Worm (Caenorhabditis elegans) whole organism, L2 larva: ENCODE data around the gene C28D4.7.

Source experiments
- C34F6.9 ChIP-seq: fragments of 150-350 bp; optimal IDR thresholded peaks from 2 replicates; lab custom pipeline; 2014; ENCODE audit warnings: missing biosample characterization, missing genetic modification characterization
- F13H6.1 ChIP-seq: sonication (generic microtip); optimal IDR thresholded peaks from 2 replicates; lab custom pipeline; 2016; ENCODE audit warnings: missing genetic modification characterization, missing compliant biosample characterization
- R02D3.7 ChIP-seq: fragments of 150-350 bp; optimal IDR thresholded peaks from 2 replicates; lab custom pipeline; 2014; ENCODE audit warnings: missing biosample characterization, missing genetic modification characterization
- Y55F3AM.14 ChIP-seq: fragments of 200-800 bp; sonication (Bioruptor generic); optimal IDR thresholded peaks from 2 replicates; lab custom pipeline; 2018; ENCODE audit warnings: mild to moderate bottlenecking, missing genetic modification characterization, missing compliant biosample characterization
- alr-1 ChIP-seq: fragments of 150-350 bp; optimal IDR thresholded peaks from 2 replicates; lab custom pipeline; 2014; ENCODE audit warnings: missing biosample characterization, missing genetic modification characterization
- aly-2 ChIP-seq: fragments of 150-350 bp; optimal IDR thresholded peaks from 2 replicates; lab custom pipeline; 2014; ENCODE audit warnings: missing biosample characterization, missing genetic modification characterization
- blmp-1 ChIP-seq: sonication (generic microtip); optimal IDR thresholded peaks from 2 replicates; lab custom pipeline; 2017; ENCODE audit warnings: missing genetic modification characterization, mild to moderate bottlenecking, missing compliant biosample characterization, antibody characterized with exemption, moderate library complexity; ENCODE audit not compliant: insufficient read depth
- ceh-16 ChIP-seq: fragments of 150-350 bp; optimal IDR thresholded peaks from 2 replicates; lab custom pipeline; 2014; ENCODE audit warnings: missing biosample characterization, missing genetic modification characterization
- crh-2 ChIP-seq: sonication (generic microtip); optimal IDR thresholded peaks from 2 replicates; lab custom pipeline; 2017; ENCODE audit warnings: missing biosample characterization, missing genetic modification characterization
- egl-27 ChIP-seq: sonication (generic microtip); optimal IDR thresholded peaks from 3 replicates; lab custom pipeline; 2017; ENCODE audit warnings: missing biosample characterization, missing genetic modification reagents, missing genetic modification characterization
- elt-3 ChIP-seq: sonication (generic microtip); optimal IDR thresholded peaks from 2 replicates; lab custom pipeline; 2017; ENCODE audit warnings: missing biosample characterization, missing genetic modification characterization
- fos-1 ChIP-seq: fragments of 150-350 bp; optimal IDR thresholded peaks from 2 replicates; lab custom pipeline; 2014; ENCODE audit warnings: missing biosample characterization, missing genetic modification characterization
- gmeb-1 ChIP-seq: fragments of 150-350 bp; optimal IDR thresholded peaks from 2 replicates; lab custom pipeline; 2014; ENCODE audit warnings: missing biosample characterization, missing genetic modification characterization
- lin-13 ChIP-seq: fragments of 150-350 bp; optimal IDR thresholded peaks from 2 replicates; lab custom pipeline; 2014; ENCODE audit warnings: missing biosample characterization, missing genetic modification reagents, missing genetic modification characterization
- lsy-2 ChIP-seq, 2 experiments: fragments of 150-350 bp in 1 of 2; sonication (generic microtip) in 1 of 2; optimal IDR thresholded peaks; 2 replicates each; lab custom pipeline; 2014 to 2017; ENCODE audit warnings: missing biosample characterization in 2 of 2, missing genetic modification characterization in 2 of 2
- mab-5 ChIP-seq: fragments of 150-350 bp; optimal IDR thresholded peaks from 2 replicates; lab custom pipeline; 2014; ENCODE audit warnings: missing biosample characterization, missing genetic modification characterization
- mdl-1 ChIP-seq, 2 experiments: fragments of 150-350 bp in 1 of 2; sonication (generic microtip) in 1 of 2; optimal IDR thresholded peaks; 2 replicates each; lab custom pipeline; 2017; ENCODE audit warnings: missing biosample characterization in 2 of 2, missing genetic modification characterization in 2 of 2
- nhr-11 ChIP-seq: fragments of 150-350 bp; optimal IDR thresholded peaks from 2 replicates; lab custom pipeline; 2014; ENCODE audit warnings: missing biosample characterization, missing genetic modification characterization
- nhr-12 ChIP-seq: fragments of 150-350 bp; optimal IDR thresholded peaks from 2 replicates; lab custom pipeline; 2014; ENCODE audit warnings: missing biosample characterization, missing genetic modification characterization
- nhr-129 ChIP-seq: fragments of 150-350 bp; optimal IDR thresholded peaks from 2 replicates; lab custom pipeline; 2014; ENCODE audit warnings: missing biosample characterization, missing genetic modification characterization
- nhr-21 ChIP-seq: fragments of 150-350 bp; optimal IDR thresholded peaks from 2 replicates; lab custom pipeline; 2014; ENCODE audit warnings: missing biosample characterization, missing genetic modification characterization
- nhr-23 ChIP-seq: fragments of 150-350 bp; optimal IDR thresholded peaks from 2 replicates; lab custom pipeline; 2014; ENCODE audit warnings: missing biosample characterization, missing genetic modification reagents, missing genetic modification characterization
- nhr-237 ChIP-seq: fragments of 150-350 bp; optimal IDR thresholded peaks from 2 replicates; lab custom pipeline; 2014; ENCODE audit warnings: missing biosample characterization, missing genetic modification characterization
- nhr-25 ChIP-seq: fragments of 150-350 bp; sonication (generic microtip); optimal IDR thresholded peaks from 3 replicates; lab custom pipeline; 2014; ENCODE audit warnings: missing biosample characterization, missing genetic modification characterization
- nhr-77 ChIP-seq: fragments of 150-350 bp; optimal IDR thresholded peaks from 2 replicates; lab custom pipeline; 2014; ENCODE audit warnings: missing biosample characterization, missing genetic modification characterization
- peb-1 ChIP-seq: fragments of 150-350 bp; optimal IDR thresholded peaks from 2 replicates; lab custom pipeline; 2014; ENCODE audit warnings: missing biosample characterization, missing genetic modification characterization
- skn-1 ChIP-seq: sonication (generic microtip); optimal IDR thresholded peaks from 2 replicates; lab custom pipeline; 2017; ENCODE audit warnings: missing biosample characterization, missing genetic modification characterization
- sma-3 ChIP-seq: sonication (generic microtip); optimal IDR thresholded peaks from 2 replicates; lab custom pipeline; 2016; ENCODE audit warnings: missing genetic modification reagents, missing genetic modification characterization, missing compliant biosample characterization
- sma-9 ChIP-seq, 2 experiments: fragments of 150-350 bp in 1 of 2; sonication (generic microtip) in 1 of 2; optimal IDR thresholded peaks; 2 replicates each; lab custom pipeline; 2014 to 2016; ENCODE audit warnings: missing genetic modification characterization in 2 of 2, mild to moderate bottlenecking in 1 of 2, missing biosample characterization in 1 of 2, missing compliant biosample characterization in 1 of 2, missing genetic modification reagents in 1 of 2, moderate library complexity in 1 of 2
- unc-55 ChIP-seq: fragments of 150-350 bp; sonication (generic microtip); optimal IDR thresholded peaks from 3 replicates; lab custom pipeline; 2014; ENCODE audit warnings: missing biosample characterization, missing genetic modification reagents, missing genetic modification characterization
- unc-62 ChIP-seq: fragments of 150-350 bp; optimal IDR thresholded peaks from 2 replicates; lab custom pipeline; 2014; ENCODE audit warnings: missing biosample characterization, missing genetic modification reagents, missing genetic modification characterization
- zag-1 ChIP-seq: fragments of 150-350 bp; optimal IDR thresholded peaks from 2 replicates; lab custom pipeline; 2014; ENCODE audit warnings: missing biosample characterization, missing genetic modification characterization
- ztf-1 ChIP-seq: fragments of 200-800 bp; sonication (Bioruptor generic); conservative IDR thresholded peaks from 2 replicates; pipeline ENCODE4 v1.3.6; 2022; ENCODE audit warnings: missing genetic modification characterization, missing compliant biosample characterization
- ztf-4 ChIP-seq: fragments of 150-350 bp; optimal IDR thresholded peaks from 2 replicates; lab custom pipeline; 2014; ENCODE audit warnings: missing biosample characterization, missing genetic modification characterization

The C28D4.7 gene

DNA sequence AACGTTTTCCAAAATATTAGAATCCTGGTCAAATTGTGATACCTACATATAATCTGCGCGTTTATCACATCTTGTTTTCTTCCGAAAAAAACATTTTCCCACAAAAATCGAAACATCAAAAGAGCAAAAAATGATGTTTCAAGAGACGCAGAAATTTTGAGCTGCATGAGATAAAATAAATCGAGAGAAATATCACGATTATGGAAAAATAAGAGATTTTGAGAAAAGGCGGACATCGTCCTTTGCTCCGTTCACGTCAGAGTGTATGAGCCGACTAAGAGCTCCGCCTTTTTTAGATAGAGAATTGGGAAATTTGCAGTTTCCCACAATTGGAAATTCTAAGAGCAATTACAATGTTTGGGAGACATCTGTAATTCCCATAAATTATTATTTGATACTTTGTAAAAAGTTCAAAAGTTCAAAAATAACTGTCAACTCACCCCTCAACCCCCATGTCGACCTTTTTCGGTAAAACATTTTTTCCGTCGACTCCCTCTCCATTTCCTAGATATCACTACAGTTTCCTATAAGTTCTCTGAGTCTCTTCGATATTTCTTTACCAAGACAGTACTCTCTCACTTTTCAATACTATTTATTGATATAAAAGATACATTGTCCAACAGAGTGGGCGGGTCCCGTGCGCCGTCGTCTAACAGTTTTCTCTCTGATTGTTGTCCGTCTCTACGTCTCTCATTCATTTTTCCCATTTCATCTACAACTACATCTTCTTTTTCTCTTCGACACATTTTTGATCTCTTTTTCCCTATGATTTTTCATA, 13.9 kb upstream of the C28D4.7 start:
- TF ChIP-seq nhr-129 (peak; percentile 1), nhr-25 (tag; lab: Kevin White, UChicago) (peak; percentile 69), F13H6.1 (peak; percentile 27), nhr-21 (tag; lab: Kevin White, UChicago) (peak; percentile 53), Y55F3AM.14 (GFP tag; lab: Kevin White, UChicago) (no peak), nhr-237 (tag; lab: Kevin White, UChicago) (no peak), fos-1 (tag; lab: Kevin White, UChicago) (peak; percentile 73), gmeb-1 (tag; lab: Kevin White, UChicago) (peak; percentile 55), blmp-1 (peak; percentile 51), aly-2 (tag; lab: Kevin White, UChicago) (no peak), sma-3 (GFP tag; lab: Kevin White, UChicago) (peak; percentile 60), crh-2 (peak; percentile 62), lsy-2 (tag; optimal IDR thresholded peaks at IDR 0.05; lab: Kevin White, UChicago) (no peak), unc-55 (GFP tag; lab: Kevin White, UChicago) (no peak), sma-9 (GFP tag; optimal IDR thresholded peaks at IDR 0.05; lab: Kevin White, UChicago) (peak; percentile 59), sma-9 (tag; optimal IDR thresholded peaks at IDR 0.05; lab: Kevin White, UChicago) (no peak), elt-3 (tag; lab: Kevin White, UChicago) (no peak)

- TF ChIP-seq nhr-11 (tag; lab: Kevin White, UChicago) (no peak), nhr-237 (tag; lab: Kevin White, UChicago) (no peak), nhr-12 (tag; lab: Kevin White, UChicago) (no peak)
Observed at ce11 chrIV:9755713-9756112, 12.8 kb upstream of the C28D4.7 start.

DNA sequence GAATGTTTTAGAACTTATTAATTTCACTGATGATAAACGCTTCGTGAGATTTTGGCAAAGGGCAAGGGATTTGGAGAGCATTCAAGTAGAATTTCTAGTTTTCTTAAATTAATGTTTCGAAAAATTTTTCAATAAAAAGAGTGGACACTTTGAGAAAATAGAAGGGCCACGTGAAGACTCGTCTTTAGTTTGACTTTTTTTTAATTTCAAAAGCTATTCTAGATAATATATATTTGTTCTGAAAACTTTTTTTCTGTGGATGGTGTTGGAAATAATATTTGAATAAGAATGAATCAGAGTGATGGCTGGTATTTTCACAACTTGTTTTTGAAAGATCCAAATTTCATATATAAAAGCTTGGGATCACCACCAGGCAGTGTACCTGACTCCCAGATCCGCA, 5.4 kb upstream of the C28D4.7 start, which contains the start of gene C28D4.8:
Gene C28D4.8, minus strand, starts transcription at position 101 of the 400 bp plus-strand sequence.
- no peak for TF ChIP-seq lin-13 (GFP tag; lab: Kevin White, UChicago)
- TF ChIP-seq fos-1 (tag; lab: Kevin White, UChicago): no peak
- TF ChIP-seq nhr-129: no peak
- no peak for TF ChIP-seq F13H6.1
- no peak for TF ChIP-seq R02D3.7 (tag; lab: Kevin White, UChicago)
- no peak for TF ChIP-seq nhr-77
- no peak for TF ChIP-seq egl-27
- TF ChIP-seq nhr-25 (tag; lab: Kevin White, UChicago): no peak
- TF ChIP-seq aly-2 (tag; lab: Kevin White, UChicago): no peak
- TF ChIP-seq unc-62 (GFP tag; lab: Kevin White, UChicago): no peak
- no peak for TF ChIP-seq elt-3 (tag; lab: Kevin White, UChicago)

- no peak for TF ChIP-seq ceh-16 (tag; lab: Kevin White, UChicago)
- TF ChIP-seq peb-1 (tag; lab: Kevin White, UChicago): no peak
- no peak for TF ChIP-seq ztf-1 (GFP tag; lab: Robert Waterston, UW)
- TF ChIP-seq lsy-2 (tag; optimal IDR thresholded peaks at IDR 0.05; lab: Kevin White, UChicago): no peak
- no peak for TF ChIP-seq elt-3 (tag; lab: Kevin White, UChicago)
- no peak for TF ChIP-seq nhr-12 (tag; lab: Kevin White, UChicago)
- TF ChIP-seq R02D3.7 (tag; lab: Kevin White, UChicago): no peak
- no peak for TF ChIP-seq C34F6.9 (tag; lab: Kevin White, UChicago)
- TF ChIP-seq zag-1 (tag; lab: Kevin White, UChicago): no peak
- TF ChIP-seq nhr-23 (tag; lab: Kevin White, UChicago): no peak
- TF ChIP-seq nhr-77: no peak
- TF ChIP-seq alr-1 (tag; lab: Kevin White, UChicago): no peak
- no peak for TF ChIP-seq sma-3 (GFP tag; lab: Kevin White, UChicago)
- TF ChIP-seq mdl-1 (tag; optimal IDR thresholded peaks at IDR 0.05; lab: Kevin White, UChicago): no peak
- no peak for TF ChIP-seq skn-1
- no peak for TF ChIP-seq unc-55 (GFP tag; lab: Kevin White, UChicago)
- no peak for TF ChIP-seq ztf-4 (tag; lab: Kevin White, UChicago)
- TF ChIP-seq aly-2 (tag; lab: Kevin White, UChicago): no peak
- TF ChIP-seq nhr-129: no peak
- TF ChIP-seq mab-5 (tag; lab: Kevin White, UChicago): no peak
Observed at ce11 chrIV:9746762-9747161, 3.8 kb upstream of the C28D4.7 start, which contains the start of gene C28D4.5. Gene C28D4.5 (minus strand): TSS chrIV:9746862.
